Fruit fly (Drosophila melanogaster) whole organism, adult: Measurements from ENCODE around the gene dnk.
A peak's percentile ranks its signal among the peaks of the same experiment; 100 is the strongest.

Source experiments
- CG11617 ChIP-seq: fragments of 200-800 bp; sonication (Bioruptor generic); optimal IDR thresholded peaks from 2 replicates; lab custom pipeline; 2017; ENCODE audit warnings: mild to moderate bottlenecking, missing biosample characterization, missing genetic modification reagents, missing genetic modification characterization
- CG12768 ChIP-seq: fragments of 200-800 bp; sonication (Bioruptor generic); optimal IDR thresholded peaks from 2 replicates; lab custom pipeline; 2017; ENCODE audit warnings: missing biosample characterization, missing genetic modification characterization, mild to moderate bottlenecking, moderate library complexity, missing genetic modification reagents
- CG14711 ChIP-seq: fragments of 200-800 bp; sonication (Bioruptor generic); optimal IDR thresholded peaks from 2 replicates; lab custom pipeline; 2018; ENCODE audit warnings: missing biosample characterization, mild to moderate bottlenecking, missing genetic modification characterization, moderate library complexity
- CG1620 ChIP-seq: fragments of 200-800 bp; sonication (Bioruptor generic); optimal IDR thresholded peaks from 2 replicates; lab custom pipeline; 2016; ENCODE audit warnings: missing biosample characterization, missing genetic modification characterization
- CG33017 ChIP-seq: fragments of 200-800 bp; sonication (Bioruptor generic); optimal IDR thresholded peaks from 2 replicates; lab custom pipeline; 2018; ENCODE audit warnings: missing biosample characterization, mild to moderate bottlenecking, missing genetic modification characterization, moderate library complexity
- CG5204 ChIP-seq: fragments of 200-800 bp; sonication (Bioruptor generic); optimal IDR thresholded peaks from 2 replicates; lab custom pipeline; 2016; ENCODE audit warnings: missing biosample characterization, missing genetic modification characterization
- CG7045 ChIP-seq: fragments of 200-800 bp; sonication (Bioruptor generic); optimal IDR thresholded peaks from 2 replicates; lab custom pipeline; 2017; ENCODE audit warnings: missing biosample characterization, mild to moderate bottlenecking, missing genetic modification characterization
- CG7101 ChIP-seq: fragments of 200-800 bp; sonication (Bioruptor generic); optimal IDR thresholded peaks from 2 replicates; lab custom pipeline; 2018; ENCODE audit warnings: missing biosample characterization, mild to moderate bottlenecking, missing genetic modification characterization, moderate library complexity
- Clk ChIP-seq: fragments of 200-800 bp; sonication (Bioruptor generic); optimal IDR thresholded peaks from 2 replicates; lab custom pipeline; 2017; ENCODE audit warnings: missing biosample characterization, missing genetic modification characterization
- Crg-1 ChIP-seq: fragments of 200-800 bp; sonication (Bioruptor generic); optimal IDR thresholded peaks from 2 replicates; lab custom pipeline; 2016; ENCODE audit warnings: missing biosample characterization, missing genetic modification characterization
- Hr96 ChIP-seq: fragments of 200-800 bp; sonication (Bioruptor generic); optimal IDR thresholded peaks from 2 replicates; lab custom pipeline; 2016; ENCODE audit warnings: missing biosample characterization, missing genetic modification characterization
- Mnt ChIP-seq: fragments of 200-800 bp; sonication (Bioruptor generic); optimal IDR thresholded peaks from 2 replicates; lab custom pipeline; 2016; ENCODE audit warnings: missing biosample characterization, mild to moderate bottlenecking, missing genetic modification characterization
- bab1 ChIP-seq: fragments of 200-800 bp; sonication (Bioruptor generic); optimal IDR thresholded peaks from 3 replicates; lab custom pipeline; 2019; ENCODE audit warnings: missing biosample characterization, mild to moderate bottlenecking, missing genetic modification characterization, moderate library complexity
- cic ChIP-seq: fragments of 200-800 bp; sonication (Bioruptor generic); optimal IDR thresholded peaks from 2 replicates; lab custom pipeline; 2017; ENCODE audit warnings: missing biosample characterization, mild to moderate bottlenecking, missing genetic modification characterization, moderate library complexity
- cnc ChIP-seq, 2 experiments: fragments of >200 bp; optimal IDR thresholded peaks; 2 replicates each; lab custom pipeline; 2017
- kay ChIP-seq: fragments of 200-800 bp; sonication (Bioruptor generic); peaks from one replicate; lab custom pipeline; 2016; ENCODE audit warnings: missing biosample characterization, missing genetic modification characterization, borderline replicate concordance
- ovo ChIP-seq: fragments of 200-800 bp; sonication (Bioruptor generic); optimal IDR thresholded peaks from 2 replicates; lab custom pipeline; 2016; ENCODE audit warnings: missing biosample characterization, missing genetic modification characterization
- pad ChIP-seq: fragments of 200-800 bp; sonication (Bioruptor generic); optimal IDR thresholded peaks from 3 replicates; lab custom pipeline; 2017; ENCODE audit warnings: missing biosample characterization, missing genetic modification characterization, mild to moderate bottlenecking, moderate library complexity, missing genetic modification reagents
- tj ChIP-seq: fragments of 200-800 bp; sonication (Bioruptor generic); optimal IDR thresholded peaks from 3 replicates; lab custom pipeline; 2017; ENCODE audit warnings: missing biosample characterization, mild to moderate bottlenecking, missing genetic modification characterization, moderate library complexity
- toe ChIP-seq: fragments of 200-800 bp; sonication (Bioruptor generic); optimal IDR thresholded peaks from 2 replicates; lab custom pipeline; 2016; ENCODE audit warnings: missing biosample characterization, missing genetic modification characterization

dnk gene

dm6 chr3R:19024761-19025160, 44.0 kb downstream of the dnk start, which contains the start of gene CG14285:
CG14285 (plus strand) TSS chr3R:19025099.
- TF ChIP-seq CG1620 (GFP tag; lab: Kevin White, UChicago), result no peak
- TF ChIP-seq Clk, result no peak
- TF ChIP-seq CG7101 (tag; lab: Kevin White, UChicago), result no peak
- no peak for TF ChIP-seq CG7045 (GFP tag; lab: Kevin White, UChicago)
- no peak for TF ChIP-seq tj (GFP tag; lab: Kevin White, UChicago)

DNA sequence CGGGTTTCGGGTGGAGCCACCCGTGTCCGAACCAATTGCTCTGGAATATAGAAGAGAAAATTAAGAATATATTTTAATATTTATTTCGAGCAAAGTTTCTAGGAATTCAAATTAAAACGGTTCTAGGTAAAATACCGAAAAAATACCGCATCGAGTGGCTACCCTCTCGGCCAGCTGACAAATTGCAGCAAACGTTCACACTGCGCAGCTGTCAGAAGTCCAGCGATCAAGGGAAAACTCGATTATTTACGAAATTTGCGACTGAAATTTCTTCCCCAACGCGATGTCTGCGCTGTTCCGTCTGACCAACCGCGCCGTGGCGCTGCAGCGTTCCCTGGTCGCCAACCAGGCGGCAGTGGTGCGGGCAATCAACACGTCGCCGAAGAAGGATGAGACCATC, 46.4 kb downstream of the dnk start, which contains the start of gene NP15.6:
Gene NP15.6 (plus strand): TSS at position 204 of the 400 bp plus-strand sequence.
- no peak for TF ChIP-seq Crg-1 (GFP tag; lab: Kevin White, UChicago)
- TF ChIP-seq CG7045 (GFP tag; lab: Kevin White, UChicago), result no peak
- TF ChIP-seq tj (GFP tag; lab: Kevin White, UChicago), result no peak
- no peak for TF ChIP-seq Hr96
- TF ChIP-seq bab1, result no peak
- TF ChIP-seq Mnt (GFP tag; lab: Kevin White, UChicago), result no peak
- no peak for TF ChIP-seq CG14711 (tag; lab: Kevin White, UChicago)
- no peak for TF ChIP-seq ovo (GFP tag; lab: Kevin White, UChicago)

dm6 chr3R:19028758-19029157, 48.0 kb downstream of the dnk start, which contains the start of the genes GatA and P5cr:
GatA (minus strand) TSS chr3R:19028857.
P5cr (plus strand) TSS chr3R:19028931.
- TF ChIP-seq ovo (GFP tag; lab: Kevin White, UChicago) (peak; percentile 26), CG5204 (no peak), pad (peak; percentile 56), CG14711 (tag; lab: Kevin White, UChicago) (peak; percentile 80), CG1620 (GFP tag; lab: Kevin White, UChicago) (peak; percentile 75), toe (GFP tag; lab: Kevin White, UChicago) (no peak), Clk (peak; percentile 65), CG7101 (tag; lab: Kevin White, UChicago) (peak; percentile 86), CG7045 (GFP tag; lab: Kevin White, UChicago) (peak; percentile 85), kay (GFP tag; lab: Kevin White, UChicago) (no peak), bab1 (peak; percentile 68), Crg-1 (GFP tag; lab: Kevin White, UChicago) (peak; percentile 86), CG33017 (tag; lab: Kevin White, UChicago) (peak; percentile 88), CG12768 (GFP tag; lab: Kevin White, UChicago) (peak; percentile 83), tj (GFP tag; lab: Kevin White, UChicago) (peak; percentile 8), CG11617 (peak; percentile 72), Mnt (GFP tag; lab: Kevin White, UChicago) (peak; percentile 75), Hr96 (peak; percentile 40), cnc (optimal IDR thresholded peaks at IDR 0.05; lab: Kevin White, UChicago) (no peak), cic (GFP tag; lab: Kevin White, UChicago) (peak; percentile 59)

DNA sequence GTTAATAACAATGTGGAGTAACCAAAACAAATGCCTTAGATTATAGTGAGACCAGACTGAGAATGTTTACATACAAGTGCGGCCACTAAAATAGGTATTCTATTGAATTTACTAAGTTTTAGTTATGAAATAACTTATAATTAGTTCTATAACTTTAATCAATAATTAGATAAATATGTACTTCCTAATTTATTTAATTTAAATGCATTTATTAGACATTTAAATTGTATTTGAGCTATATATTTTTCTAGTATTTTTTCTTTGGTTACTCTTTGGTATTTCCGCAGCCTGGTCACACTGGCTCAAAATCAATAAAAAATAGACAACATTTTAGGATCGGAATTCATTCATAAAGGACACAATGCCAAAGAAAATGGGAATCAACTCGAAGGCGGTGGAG, 50.4 kb downstream of the dnk start, which contains the start of the genes Prp18 and CG6013:
Gene Prp18 (minus strand): TSS at position 62 of the 400 bp plus-strand sequence.
Gene CG6013 (plus strand): TSS at position 294 of the 400 bp plus-strand sequence.
- TF ChIP-seq CG1620 (GFP tag; lab: Kevin White, UChicago) (no peak), CG33017 (tag; lab: Kevin White, UChicago) (peak; percentile 63), ovo (GFP tag; lab: Kevin White, UChicago) (no peak), Clk (no peak), toe (GFP tag; lab: Kevin White, UChicago) (no peak), tj (GFP tag; lab: Kevin White, UChicago) (no peak), CG5204 (no peak), CG14711 (tag; lab: Kevin White, UChicago) (peak; percentile 72), Crg-1 (GFP tag; lab: Kevin White, UChicago) (no peak), pad (peak; percentile 8), Hr96 (no peak), cnc (optimal IDR thresholded peaks at IDR 0.05; lab: Kevin White, UChicago) (no peak), CG7101 (tag; lab: Kevin White, UChicago) (peak; percentile 77), bab1 (peak; percentile 75), CG7045 (GFP tag; lab: Kevin White, UChicago) (peak; percentile 36), kay (GFP tag; lab: Kevin White, UChicago) (no peak), Mnt (GFP tag; lab: Kevin White, UChicago) (no peak), cic (GFP tag; lab: Kevin White, UChicago) (no peak), CG12768 (GFP tag; lab: Kevin White, UChicago) (no peak), CG11617 (peak; percentile 53)
